Fruit fly (Drosophila melanogaster) whole organism, wandering third instar larva: ENCODE data around the gene lwr.

ENCODE experiments used
- Abd-B ChIP-seq: fragments of >200 bp; optimal IDR thresholded peaks from 2 replicates; lab custom pipeline; 2017; ENCODE audit warnings: missing biosample characterization, missing genetic modification characterization
- Dfd ChIP-seq: fragments of >200 bp; optimal IDR thresholded peaks from 2 replicates; lab custom pipeline; 2017; ENCODE audit warnings: missing biosample characterization, missing genetic modification characterization
- GATAd ChIP-seq: sonication (Bioruptor generic); optimal IDR thresholded peaks from 2 replicates; lab custom pipeline; 2016; ENCODE audit warnings: missing biosample characterization, missing genetic modification characterization
- Hnf4 ChIP-seq: fragments of 200-800 bp; sonication (Bioruptor generic); optimal IDR thresholded peaks from 2 replicates; lab custom pipeline; 2016; ENCODE audit warnings: missing biosample characterization, mild to moderate bottlenecking, missing genetic modification characterization
- Hr78 ChIP-seq: fragments of >200 bp; optimal IDR thresholded peaks from 2 replicates; lab custom pipeline; 2017; ENCODE audit warnings: missing biosample characterization, missing genetic modification characterization
- Jra ChIP-seq: sonication (Bioruptor generic); optimal IDR thresholded peaks from 2 replicates; lab custom pipeline; 2016; ENCODE audit warnings: missing biosample characterization, missing genetic modification characterization
- jim ChIP-seq: fragments of 175-275, 200-325 bp; sonication (Bioruptor generic); optimal IDR thresholded peaks from 2 replicates; lab custom pipeline; 2016; ENCODE audit warnings: missing biosample characterization, mild to moderate bottlenecking, missing genetic modification characterization
- pan ChIP-seq: fragments of >200 bp; optimal IDR thresholded peaks from 2 replicates; lab custom pipeline; 2017
- psq ChIP-seq: fragments of 200-800 bp; sonication (Bioruptor generic); optimal IDR thresholded peaks from 3 replicates; lab custom pipeline; 2017; ENCODE audit warnings: missing biosample characterization, mild to moderate bottlenecking, missing genetic modification characterization, moderate library complexity
- sage ChIP-seq: fragments of 200-800 bp; sonication (Bioruptor generic); optimal IDR thresholded peaks from 2 replicates; lab custom pipeline; 2016; ENCODE audit warnings: missing biosample characterization, mild to moderate bottlenecking, missing genetic modification characterization
- woc ChIP-seq: sonication (Bioruptor generic); optimal IDR thresholded peaks from 2 replicates; lab custom pipeline; 2016; ENCODE audit warnings: missing biosample characterization, mild to moderate bottlenecking, missing genetic modification characterization

DNA sequence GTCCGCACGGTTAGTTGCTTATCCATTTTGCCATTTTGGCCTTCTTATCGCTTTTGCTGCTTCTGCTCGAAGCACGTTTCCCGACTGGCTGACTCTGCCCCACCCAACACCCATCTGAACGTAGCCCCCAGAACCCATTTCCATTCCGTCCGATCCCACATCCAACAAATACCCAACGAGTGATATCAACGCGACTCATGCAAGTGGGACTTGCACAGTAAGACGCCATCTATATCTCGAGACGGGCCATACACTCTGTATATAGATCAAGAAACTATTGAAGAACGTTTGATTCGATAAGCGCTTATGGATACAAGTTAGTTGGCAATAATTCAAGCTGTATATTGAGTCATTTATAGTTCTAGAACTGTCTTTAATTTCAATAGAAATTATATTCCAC is 50.2 kb downstream of the lwr start:
- TF ChIP-seq Dfd (no peak), woc (GFP tag; lab: Kevin White, UChicago) (no peak), GATAd (GFP tag; lab: Kevin White, UChicago) (no peak), Hnf4 (GFP tag; lab: Kevin White, UChicago) (no peak), jim (no peak), psq (no peak), Abd-B (no peak), sage (GFP tag; lab: Kevin White, UChicago) (no peak), Hr78 (GFP tag; lab: Kevin White, UChicago) (no peak), Jra (GFP tag; lab: Kevin White, UChicago) (no peak), pan (no peak)
